Fruit fly (Drosophila melanogaster) whole organism, embryonic: Measurements from ENCODE around the gene Rrp45.

ENCODE experiments used
- Ada2b ChIP-seq: fragments of 200-800 bp; sonication (Bioruptor generic); IDR thresholded peaks from 2 replicates; pipeline ENCODE4 v1.3.6; 2022; ENCODE audit warnings: missing biosample characterization, missing genetic modification characterization
- CG10274 ChIP-seq: fragments of 200-800 bp; sonication (Bioruptor generic); optimal IDR thresholded peaks from 3 replicates; lab custom pipeline; 2017; ENCODE audit warnings: missing biosample characterization, mild to moderate bottlenecking, missing genetic modification characterization
- CG11247 ChIP-seq: fragments of 200-800 bp; sonication (Bioruptor generic); IDR thresholded peaks from 2 replicates; pipeline ENCODE4 v1.3.6; 2022; ENCODE audit warnings: missing biosample characterization, missing genetic modification characterization
- CG11695 ChIP-seq: fragments of 200-800 bp; sonication (Bioruptor generic); IDR thresholded peaks from 3 replicates; pipeline ENCODE4 v1.3.6; 2022; ENCODE audit warnings: missing biosample characterization, missing genetic modification characterization
- CG12659 ChIP-seq: fragments of 200-800 bp; sonication (Bioruptor generic); optimal IDR thresholded peaks from 3 replicates; lab custom pipeline; 2017; ENCODE audit warnings: mild to moderate bottlenecking, missing biosample characterization, missing genetic modification reagents, missing genetic modification characterization
- CG13296 ChIP-seq: fragments of 200-800 bp; sonication (Bioruptor generic); optimal IDR thresholded peaks from 3 replicates; lab custom pipeline; 2018; ENCODE audit warnings: missing biosample characterization, mild to moderate bottlenecking, missing genetic modification characterization
- CG1603 ChIP-seq: fragments of 200-800 bp; sonication (Bioruptor generic); optimal IDR thresholded peaks from 2 replicates; lab custom pipeline; 2019; ENCODE audit warnings: missing biosample characterization, mild to moderate bottlenecking, missing genetic modification characterization, moderate library complexity
- CG1647 ChIP-seq: fragments of 200-800 bp; sonication (Bioruptor generic); optimal IDR thresholded peaks from 3 replicates; lab custom pipeline; 2016; ENCODE audit warnings: missing biosample characterization, missing genetic modification characterization
- CG16863 ChIP-seq: fragments of 200-800 bp; sonication (Bioruptor generic); optimal IDR thresholded peaks from 3 replicates; lab custom pipeline; 2016; ENCODE audit warnings: missing biosample characterization, missing genetic modification characterization
- CG17612 ChIP-seq: fragments of 200-800 bp; sonication (Bioruptor generic); IDR thresholded peaks from 2 replicates; pipeline ENCODE4 v1.3.6; 2022; ENCODE audit warnings: missing biosample characterization, missing genetic modification characterization
- CG17829 ChIP-seq: fragments of 200-800 bp; optimal IDR thresholded peaks from 2 replicates; lab custom pipeline; 2019; ENCODE audit warnings: missing biosample characterization, mild to moderate bottlenecking, missing genetic modification characterization, moderate library complexity
- CG1832 ChIP-seq: fragments of 200-800 bp; sonication (Bioruptor generic); optimal IDR thresholded peaks from 2 replicates; lab custom pipeline; 2017; ENCODE audit warnings: missing biosample characterization, mild to moderate bottlenecking, missing genetic modification characterization, inconsistent platforms
- CG18476 ChIP-seq: fragments of 200-800 bp; sonication (Bioruptor generic); optimal IDR thresholded peaks from 2 replicates; lab custom pipeline; 2016; ENCODE audit warnings: missing biosample characterization, mild to moderate bottlenecking, missing genetic modification characterization
- CG2199 ChIP-seq: fragments of 200-800 bp; sonication (Bioruptor generic); IDR thresholded peaks from 3 replicates; pipeline ENCODE4 v1.3.6; 2022; ENCODE audit warnings: missing biosample characterization, missing genetic modification characterization
- CG2202 ChIP-seq: fragments of 200-800 bp; sonication (Bioruptor generic); optimal IDR thresholded peaks from 2 replicates; lab custom pipeline; 2018; ENCODE audit warnings: missing biosample characterization, mild to moderate bottlenecking, missing genetic modification characterization
- CG2678 ChIP-seq: fragments of 200-800 bp; sonication (Bioruptor generic); optimal IDR thresholded peaks from 3 replicates; lab custom pipeline; 2019; ENCODE audit warnings: missing biosample characterization, mild to moderate bottlenecking, missing genetic modification characterization, moderate library complexity
- CG30431 ChIP-seq: fragments of 200-800 bp; sonication (Bioruptor generic); optimal IDR thresholded peaks from 2 replicates; lab custom pipeline; 2017; ENCODE audit warnings: missing biosample characterization, missing genetic modification characterization
- CG32532 ChIP-seq: fragments of 200-800 bp; sonication (Bioruptor generic); IDR thresholded peaks from 2 replicates; pipeline ENCODE4 v1.3.6; 2022; ENCODE audit warnings: missing biosample characterization, missing genetic modification characterization
- CG32767 ChIP-seq: fragments of 200-800 bp; sonication (Bioruptor generic); IDR thresholded peaks from 2 replicates; pipeline ENCODE4 v1.3.6; 2022; ENCODE audit warnings: missing biosample characterization, missing genetic modification characterization
- CG32772 ChIP-seq: fragments of 200-800 bp; sonication (Bioruptor generic); IDR thresholded peaks from 2 replicates; pipeline ENCODE4 v1.3.6; 2022; ENCODE audit warnings: missing biosample characterization, missing genetic modification characterization
- CG34422 ChIP-seq: fragments of 200-800 bp; sonication (Bioruptor generic); IDR thresholded peaks from 3 replicates; pipeline ENCODE4 v1.3.6; 2022; ENCODE audit warnings: missing biosample characterization, missing genetic modification characterization
- CG6175 ChIP-seq: fragments of 200-800 bp; sonication (Bioruptor generic); IDR thresholded peaks from 3 replicates; pipeline ENCODE4 v1.3.6; 2022; ENCODE audit warnings: missing biosample characterization, missing genetic modification characterization
- CG6683 ChIP-seq: fragments of 200-800 bp; sonication (Bioruptor generic); optimal IDR thresholded peaks from 2 replicates; lab custom pipeline; 2017; ENCODE audit warnings: missing biosample characterization, mild to moderate bottlenecking, missing genetic modification characterization, missing genetic modification reagents
- CG7987 ChIP-seq: fragments of 200-800 bp; sonication (Bioruptor generic); optimal IDR thresholded peaks from 2 replicates; lab custom pipeline; 2018; ENCODE audit warnings: missing biosample characterization, mild to moderate bottlenecking, missing genetic modification characterization, moderate library complexity
- Camta ChIP-seq: fragments of 200-800 bp; sonication (Bioruptor generic); optimal IDR thresholded peaks from 2 replicates; lab custom pipeline; 2016; ENCODE audit warnings: missing biosample characterization, missing genetic modification characterization
- Dad ChIP-seq: fragments of 200-800 bp; sonication (Bioruptor generic); optimal IDR thresholded peaks from 3 replicates; lab custom pipeline; 2016; ENCODE audit warnings: missing biosample characterization, missing genetic modification characterization
- Dbx ChIP-seq: fragments of 200-800 bp; sonication (Bioruptor generic); IDR thresholded peaks from 3 replicates; pipeline ENCODE4 v1.3.6; 2022; ENCODE audit warnings: missing biosample characterization, missing genetic modification characterization
- Doc2 ChIP-seq: fragments of 200-800 bp; sonication (Bioruptor generic); IDR thresholded peaks from 2 replicates; pipeline ENCODE4 v1.3.6; 2022; ENCODE audit warnings: missing biosample characterization, missing genetic modification characterization
- Drgx ChIP-seq: fragments of 200-800 bp; sonication (Bioruptor generic); IDR thresholded peaks from 2 replicates; pipeline ENCODE4 v1.3.6; 2022; ENCODE audit warnings: missing biosample characterization, missing genetic modification characterization
- Eip74EF ChIP-seq, 2 experiments: fragments of 200-800 bp in 1 of 2; fragments of >200 bp in 1 of 2; sonication (Bioruptor generic) in 1 of 2; optimal IDR thresholded peaks; 2 replicates each; lab custom pipeline; 2017 to 2019; ENCODE audit warnings: missing biosample characterization in 2 of 2, missing genetic modification characterization in 2 of 2, mild to moderate bottlenecking in 1 of 2, moderate library complexity in 1 of 2
- Fer1 ChIP-seq: fragments of 200-800 bp; sonication (Bioruptor generic); optimal IDR thresholded peaks from 2 replicates; lab custom pipeline; 2017; ENCODE audit warnings: missing biosample characterization, mild to moderate bottlenecking, missing genetic modification characterization
- Fer2 ChIP-seq: fragments of 200-800 bp; sonication (Bioruptor generic); optimal IDR thresholded peaks from 2 replicates; lab custom pipeline; 2018; ENCODE audit warnings: missing biosample characterization, mild to moderate bottlenecking, missing genetic modification characterization, moderate library complexity
- Fer3 ChIP-seq: fragments of 200-800 bp; sonication (Bioruptor generic); optimal IDR thresholded peaks from 2 replicates; lab custom pipeline; 2018; ENCODE audit warnings: missing biosample characterization, mild to moderate bottlenecking, missing genetic modification characterization, moderate library complexity
- H15 ChIP-seq: fragments of 200-800 bp; sonication (Bioruptor generic); IDR thresholded peaks from 3 replicates; pipeline ENCODE4 v1.3.6; 2022; ENCODE audit warnings: missing biosample characterization, missing genetic modification characterization
- Hey ChIP-seq: fragments of 200-800 bp; sonication (Bioruptor generic); optimal IDR thresholded peaks from 3 replicates; lab custom pipeline; 2018; ENCODE audit warnings: missing biosample characterization, mild to moderate bottlenecking, missing genetic modification characterization
- Hr78 ChIP-seq, 2 experiments: fragments of 200-800 bp in 1 of 2; fragments of >200 bp in 1 of 2; sonication (Bioruptor generic) in 1 of 2; optimal IDR thresholded peaks; 2 replicates each; lab custom pipeline; 2017 to 2019; ENCODE audit warnings: missing biosample characterization in 2 of 2, missing genetic modification characterization in 2 of 2, mild to moderate bottlenecking in 1 of 2, moderate library complexity in 1 of 2
- Med ChIP-seq: fragments of 200-800 bp; sonication (Bioruptor generic); peaks from one replicate; lab custom pipeline; 2016; ENCODE audit warnings: missing biosample characterization, missing genetic modification characterization, mild to moderate bottlenecking, inconsistent platforms, moderate library complexity
- Mes4 ChIP-seq: fragments of 200-800 bp; sonication (Bioruptor generic); optimal IDR thresholded peaks from 2 replicates; lab custom pipeline; 2016; ENCODE audit warnings: missing biosample characterization, missing genetic modification characterization
- Nf-YC ChIP-seq: fragments of 200-800 bp; optimal IDR thresholded peaks from 3 replicates; lab custom pipeline; 2019; ENCODE audit warnings: missing biosample characterization, mild to moderate bottlenecking, missing genetic modification characterization, moderate library complexity
- Poxn ChIP-seq: fragments of 200-800 bp; sonication (Bioruptor generic); IDR thresholded peaks from 2 replicates; pipeline ENCODE4 v1.3.6; 2022; ENCODE audit warnings: missing biosample characterization, missing genetic modification characterization
- YL-1 ChIP-seq: fragments of 200-800 bp; sonication (Bioruptor generic); optimal IDR thresholded peaks from 3 replicates; lab custom pipeline; 2017; ENCODE audit warnings: missing biosample characterization, mild to moderate bottlenecking, missing genetic modification characterization
- ap ChIP-seq: fragments of 200-800 bp; sonication (Bioruptor generic); IDR thresholded peaks from 2 replicates; pipeline ENCODE4 v1.3.6; 2022; ENCODE audit warnings: missing biosample characterization, missing genetic modification characterization
- bbx ChIP-seq: fragments of 200-800 bp; sonication (Bioruptor generic); IDR thresholded peaks from 2 replicates; pipeline ENCODE4 v1.3.6; 2022; ENCODE audit warnings: missing biosample characterization, missing genetic modification characterization; ENCODE audit not compliant: partially characterized antibody
- bcd ChIP-seq: fragments of 200-800 bp; sonication (Bioruptor generic); optimal IDR thresholded peaks from 2 replicates; lab custom pipeline; 2017; ENCODE audit warnings: missing biosample characterization, mild to moderate bottlenecking, missing genetic modification characterization
- chif ChIP-seq, 2 experiments: fragments of 200-800 bp; sonication (Bioruptor generic); optimal IDR thresholded peaks; 3 replicates each; lab custom pipeline; 2016; ENCODE audit warnings: missing biosample characterization in 2 of 2, missing genetic modification characterization in 2 of 2
- dimm ChIP-seq: fragments of 200-800 bp; sonication (Bioruptor generic); IDR thresholded peaks from 2 replicates; pipeline ENCODE4 v1.3.6; 2022; ENCODE audit warnings: missing biosample characterization, missing genetic modification characterization
- ftz-f1 ChIP-seq: fragments of 200-800 bp; sonication (Bioruptor generic); optimal IDR thresholded peaks from 2 replicates; lab custom pipeline; 2016; ENCODE audit warnings: missing biosample characterization, missing genetic modification characterization
- lov ChIP-seq, 2 experiments: fragments of 200-800 bp in 1 of 2; fragments of >200 bp in 1 of 2; sonication (Bioruptor generic) in 1 of 2; IDR thresholded peaks in 1 of 2; optimal IDR thresholded peaks in 1 of 2; 2 replicates in 1 of 2; 3 replicates in 1 of 2; pipeline versions ENCODE4 v1.3.6 to Lab custom; 2017 to 2022; ENCODE audit warnings: missing biosample characterization in 1 of 2, missing genetic modification characterization in 1 of 2
- pfk ChIP-seq: fragments of 200-800 bp; sonication (Bioruptor generic); optimal IDR thresholded peaks from 2 replicates; lab custom pipeline; 2018; ENCODE audit warnings: missing biosample characterization, mild to moderate bottlenecking, missing genetic modification characterization, moderate library complexity
- psq ChIP-seq: fragments of 200-800 bp; sonication (Bioruptor generic); optimal IDR thresholded peaks from 2 replicates; lab custom pipeline; 2017; ENCODE audit warnings: missing biosample characterization, missing genetic modification characterization
- sr ChIP-seq: fragments of 200-800 bp; sonication (Bioruptor generic); IDR thresholded peaks from 3 replicates; pipeline ENCODE4 v1.3.6; 2022; ENCODE audit warnings: missing biosample characterization, missing genetic modification characterization

Rrp45 gene

DNA sequence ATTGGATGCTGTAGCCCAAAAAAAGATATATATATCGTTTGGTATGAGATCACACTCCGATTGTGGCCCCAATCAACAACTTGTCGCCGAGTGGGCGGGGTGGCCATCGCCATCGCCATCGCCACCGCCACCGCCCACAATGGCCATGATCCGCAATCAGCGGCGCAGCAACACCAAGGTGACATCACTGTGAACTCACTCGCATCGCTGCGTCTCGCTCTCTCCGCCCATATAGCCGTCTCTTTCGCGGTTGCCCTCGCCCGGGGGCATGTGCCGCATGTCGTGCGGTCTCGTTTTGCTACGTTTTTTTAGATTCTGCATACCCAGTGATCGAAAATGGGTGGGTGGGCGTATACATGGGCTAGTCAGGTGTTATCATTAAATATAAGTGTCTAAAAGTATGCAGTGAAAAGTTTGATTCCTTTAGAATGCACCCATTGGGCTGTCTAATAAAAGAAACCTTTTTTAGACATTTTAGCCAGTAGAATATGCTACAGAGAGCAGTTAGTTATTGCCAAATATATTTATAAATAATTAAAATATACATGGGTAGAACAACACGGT, 24.1 kb downstream of the Rrp45 start (continued):
- no peak for TF ChIP-seq psq
- TF ChIP-seq CG2678 (tag; lab: Kevin White, UChicago) = no peak
- TF ChIP-seq Doc2 (GFP tag; lab: Robert Waterston, UW) = no peak
- no peak for TF ChIP-seq CG13296 (GFP tag; lab: Kevin White, UChicago)
- TF ChIP-seq Hey (tag; lab: Kevin White, UChicago) = no peak
- no peak for TF ChIP-seq CG12659
- no peak for TF ChIP-seq chif (GFP tag; optimal IDR thresholded peaks at IDR 0.05; lab: Kevin White, UChicago)
- no peak for TF ChIP-seq H15 (GFP tag; lab: Robert Waterston, UW)
- TF ChIP-seq CG18476 (GFP tag; lab: Kevin White, UChicago) = no peak
- TF ChIP-seq Fer1 (GFP tag; lab: Kevin White, UChicago) = no peak
- TF ChIP-seq sr (GFP tag; lab: Robert Waterston, UW) = peak; percentile 99
- peak in 1 of 2 experiments; percentile 91 for TF ChIP-seq Hr78 (GFP tag; optimal IDR thresholded peaks at IDR 0.05; lab: Kevin White, UChicago)
- TF ChIP-seq CG11695 (GFP tag; lab: Robert Waterston, UW) = no peak
- no peak for TF ChIP-seq CG30431 (GFP tag; lab: Kevin White, UChicago)
- TF ChIP-seq pfk = no peak
- TF ChIP-seq bbx = no peak
- TF ChIP-seq ap (GFP tag; lab: Robert Waterston, UW) = no peak
- peak; percentile 96 for TF ChIP-seq CG17612 (GFP tag; lab: Robert Waterston, UW)
- TF ChIP-seq CG1603 (tag; lab: Kevin White, UChicago) = no peak
- TF ChIP-seq ftz-f1 (GFP tag; lab: Kevin White, UChicago) = peak; percentile 96
- TF ChIP-seq CG6175 = peak; percentile 71; the same call in 2 of the 3 replicates
- no peak for TF ChIP-seq CG2202 (tag; lab: Kevin White, UChicago)
- TF ChIP-seq CG2199 (GFP tag; lab: Robert Waterston, UW) = 0 out of 3 replicates have a peak, but pooled peaks have one; percentile 19
- TF ChIP-seq Mes4 = no peak
- TF ChIP-seq CG6683 (GFP tag; lab: Kevin White, UChicago) = no peak
- no peak for TF ChIP-seq Fer3 (tag; lab: Kevin White, UChicago)
- TF ChIP-seq CG16863 (GFP tag; lab: Kevin White, UChicago) = no peak
- no peak for TF ChIP-seq YL-1 (GFP tag; lab: Kevin White, UChicago)
- TF ChIP-seq CG7987 = no peak
- no peak for TF ChIP-seq Camta (GFP tag; lab: Kevin White, UChicago)
- TF ChIP-seq Ada2b (GFP tag; lab: Robert Waterston, UW) = no peak
- no peak for TF ChIP-seq CG17829 (tag; lab: Kevin White, UChicago)
- no peak for TF ChIP-seq dimm (GFP tag; lab: Robert Waterston, UW)
- no peak for TF ChIP-seq bcd (GFP tag; lab: Kevin White, UChicago)
- TF ChIP-seq CG1647 (GFP tag; lab: Kevin White, UChicago) = no peak
- peak; percentile 42 for TF ChIP-seq Med (GFP tag; lab: Kevin White, UChicago)
- no peak for TF ChIP-seq Eip74EF (GFP tag; optimal IDR thresholded peaks at IDR 0.05; lab: Kevin White, UChicago)
- TF ChIP-seq Poxn (GFP tag; lab: Robert Waterston, UW) = no peak
- TF ChIP-seq CG32772 = no peak
- no peak for TF ChIP-seq Drgx (GFP tag; lab: Robert Waterston, UW)
- TF ChIP-seq CG32532 (GFP tag; lab: Robert Waterston, UW) = no peak
- TF ChIP-seq CG1832 = peak; percentile 66
- no peak for TF ChIP-seq CG32767
- TF ChIP-seq Nf-YC = peak; percentile 21
- no peak for TF ChIP-seq Dbx (GFP tag; lab: Robert Waterston, UW)
- no peak for TF ChIP-seq lov (optimal IDR thresholded peaks at IDR 0.05; lab: Kevin White, UChicago)
- TF ChIP-seq lov (GFP tag; IDR thresholded peaks at IDR 0.05; lab: Robert Waterston, UW) = no peak
- TF ChIP-seq Dad (GFP tag; lab: Kevin White, UChicago) = no peak
- TF ChIP-seq CG10274 = no peak
- no peak for TF ChIP-seq CG11247
- TF ChIP-seq Fer2 (tag; lab: Kevin White, UChicago) = no peak
- no peak for TF ChIP-seq CG34422
